Fruit fly (Drosophila melanogaster) whole organism, wandering third instar larva: Measurements from ENCODE around the gene Dsp1.

Experiments used
- Dfd ChIP-seq: fragments of >200 bp; optimal IDR thresholded peaks from 2 replicates; lab custom pipeline; 2017; ENCODE audit warnings: missing biosample characterization, missing genetic modification characterization
- Hr83 ChIP-seq: fragments of 200-300 bp; sonication (Bioruptor generic); optimal IDR thresholded peaks from 2 replicates; lab custom pipeline; 2016; ENCODE audit warnings: missing biosample characterization, mild to moderate bottlenecking, missing genetic modification characterization, moderate library complexity; ENCODE audit not compliant: poor library complexity, severe bottlenecking
- N ChIP-seq: fragments of >200 bp; optimal IDR thresholded peaks from 2 replicates; lab custom pipeline; 2018; ENCODE audit warnings: missing biosample characterization, missing external identifiers, missing genetic modification characterization
- rgr ChIP-seq: fragments of 200-800 bp; sonication (Bioruptor generic); optimal IDR thresholded peaks from 3 replicates; lab custom pipeline; 2016; ENCODE audit warnings: missing biosample characterization, mild to moderate bottlenecking, missing genetic modification characterization

DNA sequence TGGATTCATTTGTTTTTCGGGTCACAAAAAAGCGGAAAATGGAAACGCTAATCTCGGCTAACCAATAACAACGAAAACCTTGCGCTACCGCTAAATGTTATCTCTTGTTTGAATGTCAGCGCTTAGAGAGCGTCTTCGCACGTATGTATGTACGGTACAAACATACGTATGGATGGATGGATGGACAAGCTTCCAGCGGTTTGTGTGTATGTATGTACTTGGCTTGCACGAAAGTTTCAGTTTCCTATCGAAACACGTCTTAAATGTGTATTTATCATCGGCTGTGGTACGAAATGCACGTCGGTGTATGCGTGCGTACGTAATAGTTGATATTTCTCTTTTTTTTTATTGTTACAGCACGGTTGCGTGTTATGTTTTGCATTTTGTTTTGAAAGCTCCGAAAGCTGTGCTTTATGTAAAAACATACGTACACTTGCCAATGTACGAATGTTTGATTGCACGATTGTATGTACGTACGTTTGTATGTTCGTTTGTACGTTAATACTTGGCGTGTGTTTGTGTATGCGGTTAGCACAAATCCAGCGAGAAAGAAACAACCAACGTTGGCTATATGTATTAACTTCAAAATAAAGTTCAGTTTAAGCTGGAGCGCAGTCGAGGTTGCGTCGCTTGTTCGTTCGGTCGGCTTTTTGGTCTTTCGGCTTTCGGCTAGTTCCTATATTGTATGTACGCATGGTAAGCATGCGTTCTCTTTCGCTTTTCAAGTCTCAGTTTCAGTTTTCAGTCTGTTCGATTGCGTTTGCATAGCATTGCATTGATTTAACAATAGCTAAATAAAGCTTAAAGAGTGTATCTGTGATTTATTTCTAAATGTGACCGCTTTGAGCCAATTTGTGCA is 39.3 kb downstream of the Dsp1 start, which contains the start of gene Fur2:
- TF ChIP-seq Hr83 (GFP tag; lab: Kevin White, UChicago), result no peak
- TF ChIP-seq Dfd, result no peak
- no peak for TF ChIP-seq rgr (GFP tag; lab: Kevin White, UChicago)
- TF ChIP-seq N (GFP tag; lab: Kevin White, UChicago), result no peak
